Worm (Caenorhabditis elegans): ENCODE measurements around the gene his-69.

his-69 gene

ce11 chrIII:4018591-4019580, 39.7 kb downstream of the his-69 start:
- TF ChIP-seq crh-2 (tag; optimal IDR thresholded peaks at IDR 0.05) (peak; percentile 18), nhr-21 (tag; optimal IDR thresholded peaks at IDR 0.05) (no peak), ztf-11 (tag; optimal IDR thresholded peaks at IDR 0.05) (no peak), egl-27 (tag; optimal IDR thresholded peaks at IDR 0.05) (no peak), ztf-4 (tag; optimal IDR thresholded peaks at IDR 0.05) (no peak), nhr-6 (tag; optimal IDR thresholded peaks at IDR 0.05) (no peak), lin-13 (GFP tag; optimal IDR thresholded peaks at IDR 0.05) (peak; percentile 5), ama-1 (optimal IDR thresholded peaks at IDR 0.05) (no peak), snpc-4 (tag; optimal IDR thresholded peaks at IDR 0.05) (no peak), nhr-25 (tag; optimal IDR thresholded peaks at IDR 0.05) (no peak), ceh-82 (tag; optimal IDR thresholded peaks at IDR 0.05) (no peak), lin-11 (tag; optimal IDR thresholded peaks at IDR 0.05) (no peak), nhr-12 (tag; optimal IDR thresholded peaks at IDR 0.05) (no peak), unc-55 (GFP tag; optimal IDR thresholded peaks at IDR 0.05) (peak; percentile 32), sma-3 (GFP tag; optimal IDR thresholded peaks at IDR 0.05) (no peak), sem-4 (tag; optimal IDR thresholded peaks at IDR 0.05) (peak; percentile 39), gmeb-1 (tag; optimal IDR thresholded peaks at IDR 0.05) (no peak), ceh-16 (tag; optimal IDR thresholded peaks at IDR 0.05) (no peak), aly-2 (tag; optimal IDR thresholded peaks at IDR 0.05) (no peak), Y55F3AM.14 (GFP tag; optimal IDR thresholded peaks at IDR 0.05) (no peak), mab-5 (tag; optimal IDR thresholded peaks at IDR 0.05) (peak; percentile 14), F13H6.1 (tag; optimal IDR thresholded peaks at IDR 0.05) (peak; percentile 34), ztf-1 (GFP tag; conservative IDR thresholded peaks at IDR 0.05) (no peak), lsy-2 (tag; optimal IDR thresholded peaks at IDR 0.05) (peak in 1 of 2 experiments; percentile 46), fos-1 (tag; optimal IDR thresholded peaks at IDR 0.05) (peak; percentile 88), C34F6.9 (tag; optimal IDR thresholded peaks at IDR 0.05) (peak; percentile 21), nhr-129 (tag; optimal IDR thresholded peaks at IDR 0.05) (peak; percentile 9), nhr-77 (tag; optimal IDR thresholded peaks at IDR 0.05) (no peak)

- TF ChIP-seq fos-1 (tag; optimal IDR thresholded peaks at IDR 0.05) (peak; percentile 38), mdl-1 (tag; optimal IDR thresholded peaks at IDR 0.05) (peak in 1 of 2 experiments; percentile 15), elt-3 (tag; optimal IDR thresholded peaks at IDR 0.05) (no peak), peb-1 (tag; optimal IDR thresholded peaks at IDR 0.05) (no peak), C34F6.9 (tag; optimal IDR thresholded peaks at IDR 0.05) (peak; percentile 87), crh-2 (tag; optimal IDR thresholded peaks at IDR 0.05) (peak; percentile 4), snpc-4 (tag; optimal IDR thresholded peaks at IDR 0.05) (peak; percentile 69), sma-9 (GFP tag; optimal IDR thresholded peaks at IDR 0.05) (peak; percentile 72), sma-9 (tag; optimal IDR thresholded peaks at IDR 0.05) (no peak), lin-11 (tag; optimal IDR thresholded peaks at IDR 0.05) (peak; percentile 51), lsy-2 (tag; optimal IDR thresholded peaks at IDR 0.05) (peak; percentile 62 to 75), mab-5 (tag; optimal IDR thresholded peaks at IDR 0.05) (peak; percentile 15), nhr-10 (tag; optimal IDR thresholded peaks at IDR 0.05) (no peak), R02D3.7 (tag; optimal IDR thresholded peaks at IDR 0.05) (no peak), blmp-1 (tag; optimal IDR thresholded peaks at IDR 0.05; ENCODE audit: insufficient read depth) (no peak), sem-4 (tag; optimal IDR thresholded peaks at IDR 0.05) (peak; percentile 71), nhr-21 (tag; optimal IDR thresholded peaks at IDR 0.05) (no peak), nhr-237 (tag; optimal IDR thresholded peaks at IDR 0.05) (peak; percentile 46), elt-1 (tag; optimal IDR thresholded peaks at IDR 0.05) (no peak), nhr-129 (tag; optimal IDR thresholded peaks at IDR 0.05) (peak; percentile 85), lin-39 (tag; optimal IDR thresholded peaks at IDR 0.05) (peak; percentile 56), nhr-6 (tag; optimal IDR thresholded peaks at IDR 0.05) (peak; percentile 63), lin-13 (GFP tag; optimal IDR thresholded peaks at IDR 0.05) (peak; percentile 2), unc-62 (GFP tag; optimal IDR thresholded peaks at IDR 0.05) (no peak), nhr-25 (tag; optimal IDR thresholded peaks at IDR 0.05) (no peak), skn-1 (tag; optimal IDR thresholded peaks at IDR 0.05) (no peak), nhr-12 (tag; optimal IDR thresholded peaks at IDR 0.05) (no peak), F13H6.1 (tag; optimal IDR thresholded peaks at IDR 0.05) (peak; percentile 60), ztf-11 (tag; optimal IDR thresholded peaks at IDR 0.05) (peak; percentile 14), ceh-82 (tag; optimal IDR thresholded peaks at IDR 0.05) (peak; percentile 6), nhr-77 (tag; optimal IDR thresholded peaks at IDR 0.05) (no peak), zag-1 (tag; optimal IDR thresholded peaks at IDR 0.05) (peak; percentile 74), unc-55 (GFP tag; optimal IDR thresholded peaks at IDR 0.05) (peak; percentile 88)
Observed at ce11 chrIII:4018095-4018498, 40.4 kb downstream of the his-69 start.
